Fruit fly (Drosophila melanogaster) S2 (cell line): ENCODE measurements around the gene KFase.

Experiments used
- CG8478 ChIP-seq: fragments of >200 bp; optimal IDR thresholded peaks from 2 replicates; lab custom pipeline; 2018
- CTCF ChIP-seq, 2 experiments: fragments of >200 bp; optimal IDR thresholded peaks; 2 replicates each; lab custom pipeline; 2018

dm6 chr2L:6502887-6503723 lies 14.5 kb upstream of the KFase start:
- TF ChIP-seq CG8478 (no peak), CTCF (optimal IDR thresholded peaks at IDR 0.05; lab: Kevin White, UChicago) (no peak)
